Fruit fly (Drosophila melanogaster): ENCODE results near the gene Nepl15.

Gene Nepl15

DNA sequence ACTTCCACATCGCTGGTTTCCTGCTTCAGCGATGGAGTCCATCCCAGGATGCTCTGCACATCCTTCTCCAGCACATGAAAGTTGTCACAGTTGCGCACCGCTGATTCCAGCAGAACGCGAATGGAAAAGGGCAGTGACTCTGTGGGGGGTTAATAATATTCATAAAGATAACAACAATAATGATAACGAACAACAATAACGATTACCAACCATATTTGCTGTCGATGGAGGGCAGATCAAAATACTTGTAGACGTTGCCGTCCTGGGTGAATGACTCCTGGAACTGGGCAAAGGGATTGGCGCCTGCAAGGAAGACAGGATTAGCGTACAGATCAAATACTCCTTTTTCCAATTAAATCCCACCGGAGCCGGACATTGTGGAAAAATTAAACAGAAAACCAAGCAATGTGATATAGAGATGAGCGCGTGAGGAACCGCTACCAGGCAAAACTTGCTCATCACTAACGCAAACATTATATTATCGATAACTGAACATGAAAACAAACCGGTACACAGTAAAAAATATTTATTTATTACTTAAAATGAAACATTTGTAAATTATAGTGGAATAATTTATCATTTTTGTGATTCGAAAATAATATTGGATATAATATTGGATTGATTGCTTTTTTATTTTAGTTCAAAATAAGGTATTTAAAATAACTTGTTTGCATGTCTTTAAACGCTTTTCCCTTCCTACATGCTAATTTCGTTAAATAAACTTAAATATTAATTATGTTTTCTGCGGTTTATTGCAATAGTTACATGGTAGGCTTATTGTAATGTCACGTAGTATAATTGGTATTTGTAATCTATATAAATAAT lies 41.6 kb downstream of the Nepl15 start, which contains the start of gene Irp-1A (continued):
- peak; percentile 90 for TF ChIP-seq vvl (GFP tag; IDR thresholded peaks at IDR 0.05)
- TF ChIP-seq CG17568 (GFP tag; optimal IDR thresholded peaks at IDR 0.05) = no peak
- peak; percentile 70 for TF ChIP-seq Meics (GFP tag; optimal IDR thresholded peaks at IDR 0.05)
- no peak for TF ChIP-seq CG17802 (tag; optimal IDR thresholded peaks at IDR 0.05)
- no peak for TF ChIP-seq btn (GFP tag; optimal IDR thresholded peaks at IDR 0.05)
- TF ChIP-seq grn (GFP tag; optimal IDR thresholded peaks at IDR 0.05) = no peak
- peak; percentile 81 for TF ChIP-seq CG10267 (tag; optimal IDR thresholded peaks at IDR 0.05)
- TF ChIP-seq chn (GFP tag; optimal IDR thresholded peaks at IDR 0.05) = peak; percentile 14
- TF ChIP-seq cato (GFP tag; optimal IDR thresholded peaks at IDR 0.05; ENCODE audit: borderline replicate concordance) = no peak
- TF ChIP-seq ap (GFP tag; IDR thresholded peaks at IDR 0.05) = peak; percentile 58
- peak; percentile 43 for TF ChIP-seq mirr (GFP tag; optimal IDR thresholded peaks at IDR 0.05)
- no peak for TF ChIP-seq CG8359 (GFP tag; optimal IDR thresholded peaks at IDR 0.05; ENCODE audit: borderline replicate concordance)
- no peak for TF ChIP-seq p53 (GFP tag; optimal IDR thresholded peaks at IDR 0.05)
- TF ChIP-seq Bgb (GFP tag; IDR thresholded peaks at IDR 0.05; ENCODE audit: partially characterized antibody) = peak; percentile 86
- TF ChIP-seq CG13424 (tag; optimal IDR thresholded peaks at IDR 0.05) = peak; percentile 81
- no peak for TF ChIP-seq CG11093 (GFP tag; IDR thresholded peaks at IDR 0.05)
- TF ChIP-seq stwl (tag; optimal IDR thresholded peaks at IDR 0.05) = peak; percentile 34
- TF ChIP-seq Lhr (GFP tag; optimal IDR thresholded peaks at IDR 0.05) = peak; percentile 47
- peak; percentile 77 for TF ChIP-seq Doc3 (GFP tag; IDR thresholded peaks at IDR 0.05; ENCODE audit: partially characterized antibody)
- TF ChIP-seq CG7745 (tag; optimal IDR thresholded peaks at IDR 0.05) = no peak
- peak; percentile 57 for TF ChIP-seq Chrac-16 (GFP tag; optimal IDR thresholded peaks at IDR 0.05)
- peak in 1 of 3 experiments; percentile 71 for TF ChIP-seq lola (GFP tag; optimal IDR thresholded peaks at IDR 0.05)
- no peak for TF ChIP-seq MTF-1 (GFP tag; optimal IDR thresholded peaks at IDR 0.05; ENCODE audit: borderline replicate concordance)
- TF ChIP-seq ato (GFP tag; IDR thresholded peaks at IDR 0.05; ENCODE audit: partially characterized antibody) = peak; percentile 41
- TF ChIP-seq CG17385 (GFP tag; optimal IDR thresholded peaks at IDR 0.05) = peak; percentile 73
- TF ChIP-seq so (GFP tag; IDR thresholded peaks at IDR 0.05) = no peak
- peak; percentile 77 for TF ChIP-seq CG7556 (GFP tag; optimal IDR thresholded peaks at IDR 0.05)
- peak; percentile 81 for TF ChIP-seq Dref (GFP tag; IDR thresholded peaks at IDR 0.05)
- peak; percentile 37; the same call in 1 of the 2 replicates for TF ChIP-seq klu (GFP tag; IDR thresholded peaks at IDR 0.05)
- peak; percentile 23 for TF ChIP-seq vfl (GFP tag; optimal IDR thresholded peaks at IDR 0.05)
- TF ChIP-seq CG11247 (GFP tag; IDR thresholded peaks at IDR 0.05) = peak; percentile 73
- TF ChIP-seq CG12659 (GFP tag; optimal IDR thresholded peaks at IDR 0.05) = peak; percentile 88
- peak; percentile 18 for TF ChIP-seq CG1792 (GFP tag; optimal IDR thresholded peaks at IDR 0.05)
- TF ChIP-seq Dek (tag; optimal IDR thresholded peaks at IDR 0.05) = peak; percentile 80
- TF ChIP-seq CG14860 (GFP tag; IDR thresholded peaks at IDR 0.05; ENCODE audit: partially characterized antibody) = peak; percentile 56; the same call in 2 of the 3 replicates
- peak; percentile 86 for TF ChIP-seq CG7839 (tag; optimal IDR thresholded peaks at IDR 0.05)
- TF ChIP-seq Fer2 (tag; optimal IDR thresholded peaks at IDR 0.05) = peak; percentile 37
- peak; percentile 3 for TF ChIP-seq bab2 (GFP tag; optimal IDR thresholded peaks at IDR 0.05)
- peak; percentile 60 for TF ChIP-seq az2 (GFP tag; optimal IDR thresholded peaks at IDR 0.05)
- no peak for TF ChIP-seq pnt (GFP tag; optimal IDR thresholded peaks at IDR 0.05)
- peak; percentile 76 for TF ChIP-seq Xrp1 (GFP tag; IDR thresholded peaks at IDR 0.05)
- peak; percentile 17 for TF ChIP-seq CG7786 (GFP tag; optimal IDR thresholded peaks at IDR 0.05)
- TF ChIP-seq fd102C (GFP tag; optimal IDR thresholded peaks at IDR 0.05) = no peak
- TF ChIP-seq da (GFP tag; optimal IDR thresholded peaks at IDR 0.05) = no peak
- TF ChIP-seq CG14441 (GFP tag; IDR thresholded peaks at IDR 0.05) = peak; percentile 64
- no peak for TF ChIP-seq CG6254 (GFP tag; optimal IDR thresholded peaks at IDR 0.05)
- peak; percentile 54 for TF ChIP-seq CrebB (tag; optimal IDR thresholded peaks at IDR 0.05)
- TF ChIP-seq CG4820 (GFP tag; optimal IDR thresholded peaks at IDR 0.05) = peak; percentile 2
